Worm (Caenorhabditis elegans): ENCODE data around the gene snu-13.

The snu-13 gene

ce11 chrII:10646901-10647566 is 11.4 kb downstream of the snu-13 start, which contains the start of gene M28.10:
Gene M28.10, plus strand, starts transcription at chrII:10647516.
- TF ChIP-seq attf-3 (GFP tag; conservative IDR thresholded peaks at IDR 0.05) (no peak), F23B12.7 (tag; optimal IDR thresholded peaks at IDR 0.05; ENCODE audit: insufficient read depth) (no peak), F22D6.2 (tag; optimal IDR thresholded peaks at IDR 0.05) (no peak), unc-62 (GFP tag; optimal IDR thresholded peaks at IDR 0.05) (no peak), ceh-58 (GFP tag; IDR thresholded peaks at IDR 0.05) (no peak), mxl-1 (tag; optimal IDR thresholded peaks at IDR 0.05) (no peak), hmg-20 (GFP tag; IDR thresholded peaks at IDR 0.05) (no peak), mel-28 (tag; optimal IDR thresholded peaks at IDR 0.05; ENCODE audit: borderline replicate concordance) (no peak), lin-54 (GFP tag; optimal IDR thresholded peaks at IDR 0.05) (no peak), F49E8.2 (tag; optimal IDR thresholded peaks at IDR 0.05; ENCODE audit: insufficient read depth) (no peak), mcd-1 (GFP tag; IDR thresholded peaks at IDR 0.05) (no peak), atf-7 (tag; optimal IDR thresholded peaks at IDR 0.05) (peak; percentile 24), nhr-80 (tag; optimal IDR thresholded peaks at IDR 0.05) (peak; percentile 45)

- TF ChIP-seq F22D6.2 (tag; optimal IDR thresholded peaks at IDR 0.05) (no peak), lin-26 (GFP tag; IDR thresholded peaks at IDR 0.05) (no peak), mxl-1 (tag; optimal IDR thresholded peaks at IDR 0.05) (no peak), B0261.1 (tag; optimal IDR thresholded peaks at IDR 0.05) (no peak), let-526 (GFP tag; IDR thresholded peaks at IDR 0.05) (no peak), Y56A3A.18 (GFP tag; IDR thresholded peaks at IDR 0.05) (no peak), pbrm-1 (GFP tag; IDR thresholded peaks at IDR 0.05) (no peak), K12H6.12 (tag; optimal IDR thresholded peaks at IDR 0.05) (no peak), Y67H2A.10 (GFP tag; conservative IDR thresholded peaks at IDR 0.05) (no peak), F33H1.4 (GFP tag; IDR thresholded peaks at IDR 0.05) (no peak), tbx-9 (tag; optimal IDR thresholded peaks at IDR 0.05; ENCODE audit: borderline replicate concordance) (no peak), nfyb-1 (GFP tag; IDR thresholded peaks at IDR 0.05) (no peak), F49E8.2 (tag; optimal IDR thresholded peaks at IDR 0.05; ENCODE audit: insufficient read depth) (no peak), ccch-3 (GFP tag; optimal IDR thresholded peaks at IDR 0.05) (no peak), nhr-90 (tag; optimal IDR thresholded peaks at IDR 0.05) (no peak), zim-3 (tag; optimal IDR thresholded peaks at IDR 0.05) (no peak), snpc-1.1 (tag; optimal IDR thresholded peaks at IDR 0.05; ENCODE audit: insufficient read depth) (no peak), somi-1 (GFP tag; optimal IDR thresholded peaks at IDR 0.05) (no peak), efl-1 (GFP tag; optimal IDR thresholded peaks at IDR 0.05) (no peak)
These were observed 15.0 kb downstream of the snu-13 start, which contains the start of gene M28.4 for ce11 chrII:10643403-10643802. Gene M28.4, plus strand, starts transcription at chrII:10643703.

ce11 chrII:10639110-10639509 is 19.3 kb downstream of the snu-13 start, which contains the start of gene M28.9:
Gene M28.9, plus strand, starts transcription at chrII:10639410.
- TF ChIP-seq nhr-27 (tag; optimal IDR thresholded peaks at IDR 0.05), result no peak
- no peak for TF ChIP-seq tbx-9 (tag; optimal IDR thresholded peaks at IDR 0.05; ENCODE audit: borderline replicate concordance)
- TF ChIP-seq nhr-80 (tag; optimal IDR thresholded peaks at IDR 0.05), result no peak
- no peak for TF ChIP-seq aptf-2 (GFP tag; conservative IDR thresholded peaks at IDR 0.05)
- TF ChIP-seq zfh-2 (GFP tag; conservative IDR thresholded peaks at IDR 0.05), result no peak
- no peak for TF ChIP-seq efl-1 (GFP tag; optimal IDR thresholded peaks at IDR 0.05)
- no peak for TF ChIP-seq ceh-91 (GFP tag; IDR thresholded peaks at IDR 0.05)
- TF ChIP-seq dpff-1 (tag; optimal IDR thresholded peaks at IDR 0.05), result no peak

Measured in whole organism, young adult.